Fruit fly (Drosophila melanogaster) whole organism, wandering third instar larva: ENCODE measurements around the gene CG32236.

Source experiments
- Abd-B ChIP-seq: fragments of >200 bp; optimal IDR thresholded peaks from 2 replicates; lab custom pipeline; 2017; ENCODE audit warnings: missing biosample characterization, missing genetic modification characterization
- CG9705 ChIP-seq: fragments of 200-800 bp; sonication (Bioruptor generic); optimal IDR thresholded peaks from 2 replicates; lab custom pipeline; 2018; ENCODE audit warnings: missing biosample characterization, mild to moderate bottlenecking, missing genetic modification characterization
- CrebA ChIP-seq: fragments of 200-800 bp; sonication (Bioruptor generic); optimal IDR thresholded peaks from 2 replicates; lab custom pipeline; 2016; ENCODE audit warnings: missing biosample characterization, mild to moderate bottlenecking, missing genetic modification characterization, borderline replicate concordance
- Dfd ChIP-seq: fragments of >200 bp; optimal IDR thresholded peaks from 2 replicates; lab custom pipeline; 2017; ENCODE audit warnings: missing biosample characterization, missing genetic modification characterization
- Dif ChIP-seq: fragments of 200-275, 200-300 bp; sonication (Bioruptor generic); optimal IDR thresholded peaks from 2 replicates; lab custom pipeline; 2018; ENCODE audit warnings: missing biosample characterization, missing genetic modification characterization; ENCODE audit not compliant: partially characterized antibody
- Hr83 ChIP-seq: fragments of 200-300 bp; sonication (Bioruptor generic); optimal IDR thresholded peaks from 2 replicates; lab custom pipeline; 2016; ENCODE audit warnings: missing biosample characterization, mild to moderate bottlenecking, missing genetic modification characterization, moderate library complexity; ENCODE audit not compliant: poor library complexity, severe bottlenecking
- Mio ChIP-seq: sonication (Bioruptor generic); optimal IDR thresholded peaks from 2 replicates; lab custom pipeline; 2016; ENCODE audit warnings: missing biosample characterization, missing genetic modification characterization
- OdsH ChIP-seq: fragments of 200-800 bp; sonication (Bioruptor generic); optimal IDR thresholded peaks from 2 replicates; lab custom pipeline; 2016; ENCODE audit warnings: missing biosample characterization, mild to moderate bottlenecking, missing genetic modification characterization
- dl ChIP-seq, 2 experiments: fragments of 175-275, 200-275 bp in 1 of 2; fragments of 200-275 bp in 1 of 2; sonication (Bioruptor generic); optimal IDR thresholded peaks; lab custom pipeline; 2018; ENCODE audit warnings: mild to moderate bottlenecking in 2 of 2, missing biosample characterization in 2 of 2, missing genetic modification characterization in 2 of 2, moderate library complexity in 2 of 2; ENCODE audit not compliant: partially characterized antibody in 2 of 2, insufficient read depth in 1 of 2
- dsf ChIP-seq: sonication (Bioruptor generic); optimal IDR thresholded peaks from 2 replicates; lab custom pipeline; 2016; ENCODE audit warnings: missing biosample characterization, missing genetic modification characterization, borderline replicate concordance
- fru ChIP-seq: fragments of 200-800 bp; sonication (Bioruptor generic); optimal IDR thresholded peaks from 3 replicates; lab custom pipeline; 2016; ENCODE audit warnings: missing biosample characterization, mild to moderate bottlenecking, missing genetic modification characterization
- pan ChIP-seq: fragments of >200 bp; optimal IDR thresholded peaks from 2 replicates; lab custom pipeline; 2017
- psq ChIP-seq: fragments of 200-800 bp; sonication (Bioruptor generic); optimal IDR thresholded peaks from 3 replicates; lab custom pipeline; 2017; ENCODE audit warnings: missing biosample characterization, mild to moderate bottlenecking, missing genetic modification characterization, moderate library complexity
- woc ChIP-seq: sonication (Bioruptor generic); optimal IDR thresholded peaks from 2 replicates; lab custom pipeline; 2016; ENCODE audit warnings: missing biosample characterization, mild to moderate bottlenecking, missing genetic modification characterization

DNA sequence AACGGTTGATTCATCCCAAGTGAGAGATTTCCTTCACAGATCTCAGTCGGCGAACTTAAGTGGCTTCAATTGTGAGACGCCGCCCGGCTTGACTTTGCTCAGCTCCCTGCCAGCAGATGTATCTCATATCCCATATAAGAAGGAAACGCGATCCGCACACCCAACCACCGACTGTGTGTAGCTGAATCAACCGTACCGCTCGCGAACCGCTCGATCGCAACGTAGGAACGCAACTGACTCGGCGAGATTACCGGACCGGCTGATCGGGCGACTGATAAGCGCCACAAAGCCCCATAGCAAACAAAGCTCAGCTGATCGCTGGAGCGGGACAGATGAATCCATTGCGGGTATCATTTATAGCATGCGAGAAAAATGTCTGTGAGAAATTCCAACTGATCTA is 19.9 kb upstream of the CG32236 start, which contains the start of gene axo:
- TF ChIP-seq dl (GFP tag; optimal IDR thresholded peaks at IDR 0.05; lab: Kevin White, UChicago; ENCODE audit: insufficient read depth in 1 of 2, partially characterized antibody in 2 of 2) = no peak
- TF ChIP-seq Dfd (GFP tag; lab: Kevin White, UChicago) = no peak
- TF ChIP-seq OdsH = no peak
- no peak for TF ChIP-seq Abd-B (GFP tag; lab: Kevin White, UChicago)
- no peak for TF ChIP-seq CG9705
- no peak for TF ChIP-seq fru (GFP tag; lab: Kevin White, UChicago)
- no peak for TF ChIP-seq psq (GFP tag; lab: Kevin White, UChicago)
- TF ChIP-seq Mio (GFP tag; lab: Kevin White, UChicago) = no peak
- TF ChIP-seq woc (GFP tag; lab: Kevin White, UChicago) = no peak
- TF ChIP-seq dsf (GFP tag; lab: Kevin White, UChicago) = no peak
- TF ChIP-seq Hr83 = no peak
- no peak for TF ChIP-seq Dif (GFP tag; lab: Kevin White, UChicago)
- TF ChIP-seq CrebA (GFP tag; lab: Kevin White, UChicago) = no peak
- no peak for TF ChIP-seq pan
